Worm (Caenorhabditis elegans): ENCODE results near the gene C16C8.11.

DNA sequence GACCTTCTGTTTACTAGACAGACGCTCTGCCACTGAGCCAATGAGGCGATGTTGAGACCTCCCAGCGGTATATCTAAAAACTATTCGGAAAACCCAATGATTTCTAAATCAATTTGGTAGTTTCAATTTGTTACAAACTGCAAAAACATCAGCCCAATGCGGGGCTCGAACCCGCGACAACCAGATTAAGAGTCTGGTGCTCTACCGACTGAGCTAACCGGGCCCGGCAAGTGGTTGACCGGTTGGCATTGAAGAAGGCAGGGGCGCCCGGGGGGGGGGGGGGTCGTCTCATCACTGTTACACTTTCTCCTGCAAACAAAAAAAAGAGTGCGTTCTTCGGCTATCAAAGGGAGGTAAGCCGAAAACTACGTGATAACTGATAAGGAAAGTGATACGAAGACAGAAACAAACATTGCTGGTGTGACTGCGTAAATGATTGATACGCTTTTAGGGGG lies 14.2 kb upstream of the C16C8.11 start:
- TF ChIP-seq pha-4 (tag; optimal IDR thresholded peaks at IDR 0.05) (no peak), F52B5.7 (tag; optimal IDR thresholded peaks at IDR 0.05) (peak; percentile 8), hmg-20 (GFP tag; IDR thresholded peaks at IDR 0.05) (peak; percentile 63; the same call in 1 of the 2 replicates), nhr-27 (tag; optimal IDR thresholded peaks at IDR 0.05) (peak; percentile 69), unc-130 (GFP tag; optimal IDR thresholded peaks at IDR 0.05) (peak; percentile 19), ceh-27 (GFP tag; optimal IDR thresholded peaks at IDR 0.05) (peak; percentile 48), ets-4 (GFP tag; optimal IDR thresholded peaks at IDR 0.05) (peak; percentile 33), tbx-9 (tag; optimal IDR thresholded peaks at IDR 0.05; ENCODE audit: borderline replicate concordance) (no peak), ztf-26 (tag; optimal IDR thresholded peaks at IDR 0.05) (peak; percentile 84), unc-62 (GFP tag; optimal IDR thresholded peaks at IDR 0.05) (no peak), nhr-90 (tag; optimal IDR thresholded peaks at IDR 0.05) (peak; percentile 92), snpc-4 (GFP tag; optimal IDR thresholded peaks at IDR 0.05) (peak; percentile 58), snpc-4 (tag; optimal IDR thresholded peaks at IDR 0.05) (peak in 3 of 4 experiments; percentile 47 to 66 (median 60)), ama-1 (optimal IDR thresholded peaks at IDR 0.05) (no peak), ama-1 (GFP tag; optimal IDR thresholded peaks at IDR 0.05) (peak in 1 of 2 experiments; percentile 65)
